Fruit fly (Drosophila melanogaster) Kc167 (cell line): ENCODE data around the gene CG32647.

Source experiments
- Myc ChIP-seq: fragments of >200 bp; optimal IDR thresholded peaks from 2 replicates; lab custom pipeline; 2017; ENCODE audit warnings: missing external identifiers
- Sin3A ChIP-seq: fragments of >200 bp; optimal IDR thresholded peaks from 2 replicates; lab custom pipeline; 2018; ENCODE audit warnings: missing external identifiers
- h ChIP-seq: fragments of >200 bp; optimal IDR thresholded peaks from 3 replicates; lab custom pipeline; 2018; ENCODE audit warnings: missing external identifiers
- insv ChIP-seq: fragments of >200 bp; optimal IDR thresholded peaks from 3 replicates; lab custom pipeline; 2018; ENCODE audit warnings: missing external identifiers
- psq ChIP-seq: fragments of >200 bp; optimal IDR thresholded peaks from 2 replicates; lab custom pipeline; 2017; ENCODE audit warnings: missing external identifiers
- ttk ChIP-seq: sonication (Bioruptor generic); optimal IDR thresholded peaks from 2 replicates; lab custom pipeline; 2017; ENCODE audit warnings: missing external identifiers

CG32647 gene

dm6 chrX:12784690-12785441 is at the start of gene CG32647:
TSS of gene CG32647 (minus strand) at chrX:12784958.
- TF ChIP-seq insv (lab: Kevin White, UChicago) (no peak), h (no peak), ttk (no peak), Sin3A (lab: Kevin White, UChicago) (no peak), Myc (lab: Kevin White, UChicago) (no peak)

dm6 chrX:12831323-12831722 is 46.6 kb upstream of the CG32647 start:
- TF ChIP-seq h = no peak
- TF ChIP-seq Sin3A (lab: Kevin White, UChicago) = no peak
- TF ChIP-seq insv (lab: Kevin White, UChicago) = no peak
- no peak for TF ChIP-seq ttk
- no peak for TF ChIP-seq Myc (lab: Kevin White, UChicago)
- no peak for TF ChIP-seq psq (lab: Kevin White, UChicago)

- TF ChIP-seq psq (lab: Kevin White, UChicago) (no peak), Sin3A (lab: Kevin White, UChicago) (no peak), insv (lab: Kevin White, UChicago) (no peak), ttk (no peak), Myc (lab: Kevin White, UChicago) (no peak), h (no peak)
Measured at dm6 chrX:12821556-12821955, 36.8 kb upstream of the CG32647 start.

- no peak for TF ChIP-seq insv (lab: Kevin White, UChicago)
- no peak for TF ChIP-seq Sin3A (lab: Kevin White, UChicago)
- TF ChIP-seq ttk = no peak
- no peak for TF ChIP-seq Myc (lab: Kevin White, UChicago)
- TF ChIP-seq psq (lab: Kevin White, UChicago) = no peak
- no peak for TF ChIP-seq h
Measured at dm6 chrX:12801357-12801756, 16.6 kb upstream of the CG32647 start, which contains the start of gene Nep6. TSS of gene Nep6 (plus strand) at chrX:12801661.

dm6 chrX:12777763-12778408 is 6.9 kb downstream of the CG32647 start:
- TF ChIP-seq ttk = no peak
- no peak for TF ChIP-seq insv (lab: Kevin White, UChicago)
- TF ChIP-seq Sin3A (lab: Kevin White, UChicago) = no peak

- no peak for TF ChIP-seq psq (lab: Kevin White, UChicago)
- no peak for TF ChIP-seq insv (lab: Kevin White, UChicago)
- no peak for TF ChIP-seq Myc (lab: Kevin White, UChicago)
- TF ChIP-seq ttk = no peak
- TF ChIP-seq h = no peak
- no peak for TF ChIP-seq Sin3A (lab: Kevin White, UChicago)
Measured at dm6 chrX:12777195-12777594, 7.6 kb downstream of the CG32647 start.

- TF ChIP-seq insv (lab: Kevin White, UChicago) (no peak), psq (lab: Kevin White, UChicago) (no peak), ttk (no peak), Myc (lab: Kevin White, UChicago) (no peak), h (no peak), Sin3A (lab: Kevin White, UChicago) (no peak)
Measured at dm6 chrX:12766286-12766685, 18.5 kb downstream of the CG32647 start.

dm6 chrX:12765736-12766135 is 19.0 kb downstream of the CG32647 start:
- TF ChIP-seq Sin3A (lab: Kevin White, UChicago) = no peak
- TF ChIP-seq ttk = no peak
- TF ChIP-seq h = no peak
- TF ChIP-seq Myc (lab: Kevin White, UChicago) = no peak
- no peak for TF ChIP-seq insv (lab: Kevin White, UChicago)
- TF ChIP-seq psq (lab: Kevin White, UChicago) = no peak

- TF ChIP-seq psq (lab: Kevin White, UChicago) (no peak), Myc (lab: Kevin White, UChicago) (no peak), h (no peak), insv (lab: Kevin White, UChicago) (no peak), ttk (no peak), Sin3A (lab: Kevin White, UChicago) (no peak)
Measured at dm6 chrX:12765076-12765475, 19.7 kb downstream of the CG32647 start, which contains the start of gene Agpat1. TSS of gene Agpat1 (plus strand) at chrX:12765266.

- no peak for TF ChIP-seq Sin3A (lab: Kevin White, UChicago)
- TF ChIP-seq Myc (lab: Kevin White, UChicago) = no peak
- TF ChIP-seq ttk = no peak
- no peak for TF ChIP-seq h
- TF ChIP-seq psq (lab: Kevin White, UChicago) = no peak
- TF ChIP-seq insv (lab: Kevin White, UChicago) = no peak
Measured at dm6 chrX:12764640-12765039, 20.1 kb downstream of the CG32647 start.

- TF ChIP-seq Myc (lab: Kevin White, UChicago) (no peak), psq (lab: Kevin White, UChicago) (no peak), ttk (no peak), insv (lab: Kevin White, UChicago) (no peak), Sin3A (lab: Kevin White, UChicago) (no peak), h (no peak)
Measured at dm6 chrX:12763467-12763866, 21.3 kb downstream of the CG32647 start, which contains the start of gene pira. TSS of gene pira (minus strand) at chrX:12763611.

dm6 chrX:12760466-12761133 is 24.2 kb downstream of the CG32647 start, which contains the start of gene Paics:
TSS of gene Paics (minus strand) at chrX:12760617.
- TF ChIP-seq insv (lab: Kevin White, UChicago) (no peak), Sin3A (lab: Kevin White, UChicago) (no peak), Myc (lab: Kevin White, UChicago) (no peak), psq (lab: Kevin White, UChicago) (no peak), h (no peak), ttk (no peak)
